Fruit fly (Drosophila melanogaster): ENCODE measurements around the gene unc80.

Gene unc80

dm6 chr3R:27636010-27636584 is 26.1 kb upstream of the unc80 start, which contains the start of the genes CG5611 and Mtl (continued):
- peak; percentile 100 for TF ChIP-seq CG11085 (GFP tag; IDR thresholded peaks at IDR 0.05)
- peak; percentile 100 for TF ChIP-seq CG13775 (GFP tag; optimal IDR thresholded peaks at IDR 0.05)
- peak; percentile 100 for TF ChIP-seq ttk (GFP tag; IDR thresholded peaks at IDR 0.05)
- TF ChIP-seq HmgD (GFP tag; optimal IDR thresholded peaks at IDR 0.05), result peak; percentile 89
- TF ChIP-seq CG12744 (GFP tag; optimal IDR thresholded peaks at IDR 0.05), result peak; percentile 98
- TF ChIP-seq CG9727 (GFP tag; optimal IDR thresholded peaks at IDR 0.05), result peak; percentile 100
- peak; percentile 80 for TF ChIP-seq Kr (GFP tag; optimal IDR thresholded peaks at IDR 0.05)
- peak; percentile 100 for TF ChIP-seq wdn (GFP tag; IDR thresholded peaks at IDR 0.05)
- peak; percentile 100 for TF ChIP-seq E2f1 (GFP tag; IDR thresholded peaks at IDR 0.05)
- TF ChIP-seq CG33557 (GFP tag; optimal IDR thresholded peaks at IDR 0.05), result peak; percentile 99
- TF ChIP-seq corto (GFP tag; optimal IDR thresholded peaks at IDR 0.05), result peak; percentile 97
- no peak for TF ChIP-seq vnd (GFP tag; IDR thresholded peaks at IDR 0.05; ENCODE audit: partially characterized antibody)
- TF ChIP-seq oc (tag; optimal IDR thresholded peaks at IDR 0.05), result peak; percentile 100
- peak; percentile 93 for TF ChIP-seq NC2α (GFP tag; optimal IDR thresholded peaks at IDR 0.05)
- TF ChIP-seq so (GFP tag; IDR thresholded peaks at IDR 0.05), result peak; percentile 100
- TF ChIP-seq br (optimal IDR thresholded peaks at IDR 0.05), result no peak
- TF ChIP-seq dmrt99B (tag; optimal IDR thresholded peaks at IDR 0.05), result peak; percentile 100
- TF ChIP-seq eyg (GFP tag; optimal IDR thresholded peaks at IDR 0.05), result peak; percentile 88
- peak; percentile 96 for TF ChIP-seq CHES-1-like (GFP tag; optimal IDR thresholded peaks at IDR 0.05)
- 0 out of 2 replicates have a peak, but pooled peaks have one; percentile 32 for TF ChIP-seq CG42726 (GFP tag; IDR thresholded peaks at IDR 0.05; ENCODE audit: partially characterized antibody)
- TF ChIP-seq stc (GFP tag; IDR thresholded peaks at IDR 0.05), result peak; percentile 100
- TF ChIP-seq CrebB (tag; optimal IDR thresholded peaks at IDR 0.05), result peak; percentile 99
- peak; percentile 78 for TF ChIP-seq CTCF (GFP tag; optimal IDR thresholded peaks at IDR 0.05)
- peak; percentile 100 for TF ChIP-seq CG2712 (tag; optimal IDR thresholded peaks at IDR 0.05)
- peak; percentile 100 for TF ChIP-seq CG11093 (GFP tag; IDR thresholded peaks at IDR 0.05)
- peak; percentile 99 for TF ChIP-seq CG8388 (GFP tag; optimal IDR thresholded peaks at IDR 0.05)
- TF ChIP-seq Hr39 (optimal IDR thresholded peaks at IDR 0.05), result no peak
- peak; percentile 100 for TF ChIP-seq CG10959 (GFP tag; IDR thresholded peaks at IDR 0.05)
- TF ChIP-seq salm (tag; optimal IDR thresholded peaks at IDR 0.05), result peak; percentile 99
- TF ChIP-seq Nf-YB (GFP tag; optimal IDR thresholded peaks at IDR 0.05), result peak; percentile 92
- peak; percentile 100 for TF ChIP-seq CG4617 (GFP tag; optimal IDR thresholded peaks at IDR 0.05; ENCODE audit: borderline replicate concordance)
- peak; percentile 100 for TF ChIP-seq gsb-n (tag; optimal IDR thresholded peaks at IDR 0.05)
- TF ChIP-seq jing (GFP tag; optimal IDR thresholded peaks at IDR 0.05), result peak; percentile 99
- peak; percentile 100 for TF ChIP-seq wor (GFP tag; IDR thresholded peaks at IDR 0.05)
- TF ChIP-seq amos (GFP tag; IDR thresholded peaks at IDR 0.05; ENCODE audit: partially characterized antibody), result peak; percentile 37; the same call in 1 of the 2 replicates
- peak; percentile 100 for TF ChIP-seq CG10209 (GFP tag; optimal IDR thresholded peaks at IDR 0.05)
- TF ChIP-seq Ssrp (tag; optimal IDR thresholded peaks at IDR 0.05), result peak; percentile 100
- TF ChIP-seq otp (GFP tag; IDR thresholded peaks at IDR 0.05), result peak; percentile 100
- peak; percentile 60 for TF ChIP-seq CG9797 (GFP tag; optimal IDR thresholded peaks at IDR 0.05)
- peak; percentile 99 for TF ChIP-seq Gsc (GFP tag; IDR thresholded peaks at IDR 0.05)
- peak in 1 of 2 experiments; percentile 92 for TF ChIP-seq Dfd (GFP tag; optimal IDR thresholded peaks at IDR 0.05)
- TF ChIP-seq Camta (GFP tag; optimal IDR thresholded peaks at IDR 0.05), result peak; percentile 99
- TF ChIP-seq CG10462 (GFP tag; optimal IDR thresholded peaks at IDR 0.05), result peak; percentile 99
- TF ChIP-seq CG7786 (GFP tag; optimal IDR thresholded peaks at IDR 0.05), result peak; percentile 97
- peak; percentile 82 for TF ChIP-seq pros (GFP tag; optimal IDR thresholded peaks at IDR 0.05)
- TF ChIP-seq Meics (GFP tag; optimal IDR thresholded peaks at IDR 0.05), result peak; percentile 100
- peak; percentile 99 for TF ChIP-seq CG11723 (GFP tag; optimal IDR thresholded peaks at IDR 0.05)
- peak; percentile 100 for TF ChIP-seq CG8924 (tag; optimal IDR thresholded peaks at IDR 0.05)
- no peak for TF ChIP-seq CG34224 (GFP tag; IDR thresholded peaks at IDR 0.05; ENCODE audit: partially characterized antibody)
- TF ChIP-seq CG8359 (GFP tag; optimal IDR thresholded peaks at IDR 0.05; ENCODE audit: borderline replicate concordance), result peak; percentile 96
- peak; percentile 100 for TF ChIP-seq tap (tag; optimal IDR thresholded peaks at IDR 0.05)

Data from whole organism, embryonic.